Worm (Caenorhabditis elegans) whole organism, late embryonic: Measurements from ENCODE around the gene F31F7.2.

Experiments used
- C38D4.7 ChIP-seq: fragments of 200-800 bp; sonication (Bioruptor generic); optimal IDR thresholded peaks from 2 replicates; lab custom pipeline; 2018; ENCODE audit warnings: mild to moderate bottlenecking, missing genetic modification characterization, moderate library complexity, missing compliant biosample characterization
- K09A11.1 ChIP-seq: sonication (generic microtip); optimal IDR thresholded peaks from 2 replicates; lab custom pipeline; 2017; ENCODE audit warnings: antibody characterized with exemption, mild to moderate bottlenecking, missing genetic modification characterization, missing compliant biosample characterization; ENCODE audit not compliant: insufficient read depth
- T23F11.4 ChIP-seq: fragments of 200-800 bp; sonication (Bioruptor generic); optimal IDR thresholded peaks from 2 replicates; lab custom pipeline; 2018; ENCODE audit warnings: mild to moderate bottlenecking, missing genetic modification characterization, missing compliant biosample characterization
- ceh-14 ChIP-seq: sonication (generic microtip); optimal IDR thresholded peaks from 2 replicates; lab custom pipeline; 2016; ENCODE audit warnings: missing genotype, missing genetic modification characterization, missing compliant biosample characterization
- ceh-18 ChIP-seq: sonication (generic microtip); optimal IDR thresholded peaks from 2 replicates; lab custom pipeline; 2016; ENCODE audit warnings: missing genetic modification characterization, missing compliant biosample characterization
- ceh-2 ChIP-seq: sonication (generic microtip); optimal IDR thresholded peaks from 2 replicates; lab custom pipeline; 2016; ENCODE audit warnings: missing genotype, missing genetic modification characterization, missing compliant biosample characterization
- ceh-30 ChIP-seq: fragments of 150-350 bp; optimal IDR thresholded peaks from 2 replicates; lab custom pipeline; 2014; ENCODE audit warnings: missing biosample characterization, missing genetic modification characterization
- ceh-31 ChIP-seq: sonication (generic microtip); optimal IDR thresholded peaks from 2 replicates; lab custom pipeline; 2016; ENCODE audit warnings: missing genetic modification characterization, missing compliant biosample characterization
- ceh-34 ChIP-seq: sonication (generic microtip); optimal IDR thresholded peaks from 2 replicates; lab custom pipeline; 2016; ENCODE audit warnings: mild to moderate bottlenecking, missing genetic modification characterization, missing compliant biosample characterization
- ceh-48 ChIP-seq: sonication (generic microtip); optimal IDR thresholded peaks from 2 replicates; lab custom pipeline; 2016; ENCODE audit warnings: missing genetic modification characterization, inconsistent platforms, missing compliant biosample characterization
- che-1 ChIP-seq: sonication (generic microtip); optimal IDR thresholded peaks from 2 replicates; lab custom pipeline; 2016; ENCODE audit warnings: mild to moderate bottlenecking, missing genetic modification characterization, missing compliant biosample characterization
- dmd-4 ChIP-seq: sonication (generic microtip); optimal IDR thresholded peaks from 2 replicates; lab custom pipeline; 2016; ENCODE audit warnings: borderline replicate concordance, missing genetic modification characterization, missing compliant biosample characterization
- dve-1 ChIP-seq: sonication (generic microtip); optimal IDR thresholded peaks from 2 replicates; lab custom pipeline; 2017; ENCODE audit warnings: antibody characterized with exemption, mild to moderate bottlenecking, missing genetic modification characterization, missing compliant biosample characterization
- elt-4 ChIP-seq: sonication (generic microtip); optimal IDR thresholded peaks from 2 replicates; lab custom pipeline; 2016; ENCODE audit warnings: missing genetic modification characterization, missing compliant biosample characterization
- fax-1 ChIP-seq: sonication (generic microtip); optimal IDR thresholded peaks from 2 replicates; lab custom pipeline; 2016; ENCODE audit warnings: missing genotype, missing genetic modification characterization, missing compliant biosample characterization
- fkh-10 ChIP-seq: fragments of 150-350 bp; optimal IDR thresholded peaks from 2 replicates; lab custom pipeline; 2014; ENCODE audit warnings: missing biosample characterization, missing genetic modification reagents, missing genetic modification characterization
- hlh-13 ChIP-seq: fragments of 200-800 bp; sonication (Bioruptor generic); optimal IDR thresholded peaks from 2 replicates; lab custom pipeline; 2018; ENCODE audit warnings: mild to moderate bottlenecking, missing genetic modification characterization, missing compliant biosample characterization
- hlh-15 ChIP-seq: sonication (generic microtip); optimal IDR thresholded peaks from 2 replicates; lab custom pipeline; 2016; ENCODE audit warnings: missing genetic modification characterization, missing compliant biosample characterization
- hlh-8 ChIP-seq: sonication (generic microtip); optimal IDR thresholded peaks from 2 replicates; lab custom pipeline; 2016; ENCODE audit warnings: missing genotype, missing genetic modification characterization, missing compliant biosample characterization
- madf-2 ChIP-seq: sonication (generic microtip); optimal IDR thresholded peaks from 2 replicates; lab custom pipeline; 2017; ENCODE audit warnings: missing genetic modification characterization, missing compliant biosample characterization
- nfya-1 ChIP-seq: sonication (generic microtip); optimal IDR thresholded peaks from 2 replicates; lab custom pipeline; 2017; ENCODE audit warnings: missing genetic modification characterization, mild to moderate bottlenecking, missing compliant biosample characterization, antibody characterized with exemption, moderate library complexity
- nhr-11 ChIP-seq: fragments of 150-350 bp; optimal IDR thresholded peaks from 2 replicates; lab custom pipeline; 2014; ENCODE audit warnings: missing biosample characterization, missing genetic modification characterization
- nhr-232 ChIP-seq: sonication (generic microtip); optimal IDR thresholded peaks from 2 replicates; lab custom pipeline; 2016; ENCODE audit warnings: missing genetic modification characterization, missing compliant biosample characterization
- pag-3 ChIP-seq: sonication (generic microtip); optimal IDR thresholded peaks from 2 replicates; lab custom pipeline; 2016; ENCODE audit warnings: missing compliant biosample characterization, missing genetic modification characterization, borderline replicate concordance
- pat-9 ChIP-seq: fragments of 200-800 bp; sonication (Bioruptor generic); optimal IDR thresholded peaks from 2 replicates; lab custom pipeline; 2018; ENCODE audit warnings: mild to moderate bottlenecking, missing genetic modification characterization, moderate library complexity, missing compliant biosample characterization
- pax-1 ChIP-seq: fragments of 150-350 bp; optimal IDR thresholded peaks from 2 replicates; lab custom pipeline; 2014; ENCODE audit warnings: missing biosample characterization, missing genetic modification characterization
- pha-2 ChIP-seq: sonication (generic microtip); optimal IDR thresholded peaks from 2 replicates; lab custom pipeline; 2017; ENCODE audit warnings: mild to moderate bottlenecking, missing genetic modification characterization, missing compliant biosample characterization
- pqm-1 ChIP-seq: sonication (generic microtip); optimal IDR thresholded peaks from 2 replicates; lab custom pipeline; 2016; ENCODE audit warnings: missing genetic modification characterization, missing compliant biosample characterization
- ref-2 ChIP-seq: sonication (generic microtip); optimal IDR thresholded peaks from 2 replicates; lab custom pipeline; 2016; ENCODE audit warnings: missing genetic modification characterization, missing compliant biosample characterization
- syd-9 ChIP-seq: sonication (generic microtip); optimal IDR thresholded peaks from 2 replicates; lab custom pipeline; 2016; ENCODE audit warnings: mild to moderate bottlenecking, missing genetic modification characterization, moderate library complexity, missing compliant biosample characterization
- tbx-2 ChIP-seq: sonication (generic microtip); optimal IDR thresholded peaks from 2 replicates; lab custom pipeline; 2016; ENCODE audit warnings: missing genetic modification characterization, missing compliant biosample characterization
- tbx-7 ChIP-seq: sonication (generic microtip); optimal IDR thresholded peaks from 2 replicates; lab custom pipeline; 2016; ENCODE audit warnings: missing genotype, missing genetic modification characterization, missing compliant biosample characterization
- unc-3 ChIP-seq, 2 experiments: fragments of 200-800 bp in 1 of 2; sonication (Bioruptor generic) in 1 of 2; sonication (generic microtip) in 1 of 2; conservative IDR thresholded peaks in 1 of 2; optimal IDR thresholded peaks in 1 of 2; 2 replicates each; pipeline versions ENCODE4 v1.3.6 to Lab custom; 2016 to 2022; ENCODE audit warnings: missing compliant biosample characterization in 2 of 2, missing genetic modification characterization in 2 of 2, missing genetic modification reagents in 1 of 2
- zip-5 ChIP-seq: sonication (generic microtip); optimal IDR thresholded peaks from 2 replicates; lab custom pipeline; 2016; ENCODE audit warnings: missing genetic modification characterization, missing compliant biosample characterization

The F31F7.2 gene

DNA sequence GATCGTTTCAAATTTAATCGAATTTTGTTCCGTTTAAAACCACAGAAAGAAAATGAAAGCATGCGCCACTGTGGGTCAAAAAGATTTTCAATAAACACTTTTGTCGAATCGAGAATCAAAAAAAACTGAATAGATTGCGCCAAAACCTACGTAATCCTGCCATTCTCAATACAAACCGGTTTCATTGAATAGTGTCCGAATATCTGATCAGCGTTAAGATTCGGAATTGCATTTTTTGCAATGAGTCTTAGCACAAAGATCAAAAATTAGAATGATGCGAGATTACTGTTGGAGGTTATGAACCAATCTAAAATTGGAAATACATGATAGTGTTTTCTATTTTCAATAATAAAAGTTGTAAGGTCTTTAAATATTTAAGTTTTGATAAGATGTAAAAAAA lies 47.3 kb downstream of the F31F7.2 start:
- no peak for TF ChIP-seq T23F11.4 (GFP tag; lab: Kevin White, UChicago)
- no peak for TF ChIP-seq che-1 (tag; lab: Kevin White, UChicago)
- TF ChIP-seq tbx-7 (tag; lab: Kevin White, UChicago): no peak
- no peak for TF ChIP-seq nhr-11 (tag; lab: Kevin White, UChicago)
- TF ChIP-seq pqm-1 (tag; lab: Kevin White, UChicago): no peak
- TF ChIP-seq syd-9: no peak
- TF ChIP-seq pha-2 (tag; lab: Kevin White, UChicago): no peak
- no peak for TF ChIP-seq fkh-10 (GFP tag; lab: Kevin White, UChicago)
- TF ChIP-seq elt-4 (tag; lab: Kevin White, UChicago): no peak
- no peak for TF ChIP-seq tbx-2 (tag; lab: Kevin White, UChicago)
- no peak for TF ChIP-seq pax-1 (tag; lab: Kevin White, UChicago)
- no peak for TF ChIP-seq dmd-4 (tag; lab: Kevin White, UChicago)
- TF ChIP-seq ceh-14: no peak
- no peak for TF ChIP-seq ceh-31
- TF ChIP-seq nfya-1 (tag; lab: Kevin White, UChicago): no peak
- TF ChIP-seq, all 69 proteins: peak for 0

DNA sequence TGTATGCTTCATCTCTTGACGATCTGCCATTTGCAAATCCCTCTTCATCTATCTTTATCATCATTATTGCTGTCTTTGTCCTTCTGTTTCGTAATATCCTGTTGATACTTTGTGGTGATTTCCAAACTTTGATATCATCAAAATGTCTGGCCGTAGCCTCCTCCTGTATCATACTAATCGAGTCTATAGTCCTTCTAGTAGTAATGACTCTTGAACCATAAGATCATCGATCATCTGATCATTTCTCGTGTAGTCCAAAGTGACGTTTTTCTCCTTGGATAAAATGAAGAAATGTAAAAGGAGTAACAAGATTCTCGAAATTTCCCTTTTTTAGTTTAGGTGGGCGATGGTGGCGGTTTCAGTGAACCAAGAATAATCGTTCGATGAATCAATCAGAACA lies 48.7 kb downstream of the F31F7.2 start:
- TF ChIP-seq madf-2 (tag; lab: Kevin White, UChicago) (no peak), K09A11.1 (tag; lab: Kevin White, UChicago) (no peak), pag-3 (no peak), zip-5 (no peak), nfya-1 (tag; lab: Kevin White, UChicago) (no peak), ceh-18 (tag; lab: Kevin White, UChicago) (no peak), C38D4.7 (GFP tag; lab: Kevin White, UChicago) (no peak), ceh-34 (tag; lab: Kevin White, UChicago) (no peak), pqm-1 (tag; lab: Kevin White, UChicago) (no peak), tbx-7 (tag; lab: Kevin White, UChicago) (no peak), nhr-11 (tag; lab: Kevin White, UChicago) (no peak), ceh-48 (tag; lab: Kevin White, UChicago) (no peak)

DNA sequence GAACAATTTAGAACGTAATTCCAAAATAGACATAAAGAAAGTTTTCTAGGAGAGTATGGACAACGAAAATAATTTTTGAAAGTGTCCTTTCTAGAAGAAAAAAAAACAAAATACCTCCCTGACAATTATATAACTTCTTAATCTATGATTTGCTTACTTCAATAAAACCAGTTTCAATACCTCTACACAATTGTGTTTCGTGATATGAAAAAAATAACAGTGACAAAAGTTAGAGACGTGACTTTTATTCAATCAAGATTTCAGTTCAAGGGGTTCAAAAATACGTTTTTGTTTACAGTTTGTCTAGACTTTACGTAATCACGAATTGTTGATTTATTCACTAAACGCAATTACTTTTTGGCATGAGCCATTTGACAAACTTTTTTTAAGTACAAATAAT lies 50.6 kb downstream of the F31F7.2 start:
- TF ChIP-seq C38D4.7 (GFP tag; lab: Kevin White, UChicago) (no peak), ceh-2 (tag; lab: Kevin White, UChicago) (no peak), hlh-15 (no peak), nfya-1 (tag; lab: Kevin White, UChicago) (no peak), ceh-31 (no peak), ceh-48 (tag; lab: Kevin White, UChicago) (no peak), fkh-10 (GFP tag; lab: Kevin White, UChicago) (no peak), tbx-7 (tag; lab: Kevin White, UChicago) (no peak), pat-9 (tag; lab: Kevin White, UChicago) (no peak), pag-3 (no peak), hlh-13 (GFP tag; lab: Kevin White, UChicago) (no peak), unc-3 (GFP tag; conservative IDR thresholded peaks at IDR 0.05; lab: Robert Waterston, UW) (no peak), unc-3 (tag; optimal IDR thresholded peaks at IDR 0.05; lab: Kevin White, UChicago) (no peak)
- TF ChIP-seq, all 69 proteins: peak for 0

DNA sequence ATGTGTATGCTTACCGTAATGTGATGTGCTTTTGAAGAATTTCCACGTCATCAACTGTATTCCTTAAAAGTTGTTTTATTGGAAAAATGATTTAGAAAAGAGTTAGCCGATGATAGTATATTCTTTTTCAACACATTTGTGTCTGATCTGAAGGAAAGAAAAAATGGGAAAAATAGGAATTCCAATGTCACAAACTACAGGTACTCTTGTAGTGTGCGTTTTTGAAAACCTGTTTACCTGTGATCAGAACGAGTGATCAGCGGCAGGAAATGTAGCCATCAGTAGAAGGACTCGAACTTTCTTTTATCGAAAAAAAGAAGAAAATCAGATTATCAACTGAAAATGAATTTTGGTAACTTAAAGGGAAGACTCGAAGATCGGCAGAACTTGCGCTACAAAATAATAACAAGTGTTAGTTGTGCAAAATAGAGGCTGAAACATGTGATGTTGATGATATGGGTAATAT lies 51.1 kb downstream of the F31F7.2 start, which contains the start of gene T28C12.15:
Gene T28C12.15 (minus strand): TSS at position 51 of the 466 bp plus-strand sequence.
- TF ChIP-seq tbx-2 (tag; lab: Kevin White, UChicago): no peak

DNA sequence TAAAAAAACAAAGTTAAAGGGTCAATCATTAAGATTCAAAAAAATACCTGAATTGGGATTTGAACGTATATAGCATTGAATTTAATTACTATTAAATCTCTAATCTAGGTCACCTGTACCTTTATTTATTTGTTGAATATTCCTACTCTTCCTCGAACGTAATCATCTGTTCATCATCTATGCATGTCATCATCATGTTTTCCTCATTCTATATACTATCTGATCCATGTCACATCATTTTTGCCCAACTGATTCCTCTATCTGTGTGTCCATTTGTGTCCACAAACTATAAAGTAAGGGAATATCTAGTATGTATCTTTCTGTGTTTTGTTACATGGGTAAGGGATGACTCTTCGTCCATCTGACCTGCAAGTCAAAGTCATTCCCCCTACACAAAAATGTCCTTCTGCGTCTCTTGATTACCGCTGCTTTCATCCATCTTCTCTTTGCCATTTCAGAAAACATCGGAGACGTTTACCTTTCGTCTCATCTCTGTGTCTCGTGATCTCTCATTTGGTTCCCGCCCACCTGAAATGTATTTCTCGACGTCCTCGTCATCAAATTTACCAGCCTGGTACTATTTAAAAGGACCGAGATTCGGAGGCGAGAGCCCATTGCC lies 52.2 kb downstream of the F31F7.2 start:
- no peak for TF ChIP-seq ceh-2 (tag; lab: Kevin White, UChicago)
- no peak for TF ChIP-seq pax-1 (tag; lab: Kevin White, UChicago)
- no peak for TF ChIP-seq hlh-8 (tag; lab: Kevin White, UChicago)
- TF ChIP-seq elt-4 (tag; lab: Kevin White, UChicago): no peak
- no peak for TF ChIP-seq dmd-4 (tag; lab: Kevin White, UChicago)
- TF ChIP-seq ref-2 (tag; lab: Kevin White, UChicago): no peak
- no peak for TF ChIP-seq fax-1 (tag; lab: Kevin White, UChicago)
- TF ChIP-seq dve-1 (tag; lab: Kevin White, UChicago): no peak
- no peak for TF ChIP-seq nhr-232
- no peak for TF ChIP-seq ceh-30 (tag; lab: Kevin White, UChicago)
- no peak for TF ChIP-seq hlh-15
- TF ChIP-seq nfya-1 (tag; lab: Kevin White, UChicago): no peak
- no peak for TF ChIP-seq T23F11.4 (GFP tag; lab: Kevin White, UChicago)
- no peak for TF ChIP-seq tbx-2 (tag; lab: Kevin White, UChicago)
